Fruit fly (Drosophila melanogaster): ENCODE results near the gene Wdr24.

Wdr24 gene

dm6 chr3R:29745056-29745455 lies at the start of gene Wdr24, which contains the start of gene IntS11:
Wdr24 (minus strand) TSS chr3R:29745092.
IntS11 (plus strand) TSS chr3R:29745337.
- TF ChIP-seq pan (optimal IDR thresholded peaks at IDR 0.05) = no peak
- TF ChIP-seq sv (GFP tag; optimal IDR thresholded peaks at IDR 0.05) = peak; percentile 60
- peak; percentile 94 for TF ChIP-seq ey (GFP tag; optimal IDR thresholded peaks at IDR 0.05)
- peak; percentile 98 for TF ChIP-seq dmrt93B (GFP tag; optimal IDR thresholded peaks at IDR 0.05)
- no peak for TF ChIP-seq Hr78 (GFP tag; optimal IDR thresholded peaks at IDR 0.05)
- TF ChIP-seq tai (GFP tag; optimal IDR thresholded peaks at IDR 0.05) = no peak
- TF ChIP-seq sage (GFP tag; optimal IDR thresholded peaks at IDR 0.05) = no peak
- TF ChIP-seq foxo (GFP tag; optimal IDR thresholded peaks at IDR 0.05) = peak in 1 of 2 experiments; percentile 93
- peak; percentile 66 for TF ChIP-seq GATAd (GFP tag; optimal IDR thresholded peaks at IDR 0.05)
- peak; percentile 90 for TF ChIP-seq OdsH (GFP tag; optimal IDR thresholded peaks at IDR 0.05)
- no peak for TF ChIP-seq brk (GFP tag; optimal IDR thresholded peaks at IDR 0.05)
- no peak for TF ChIP-seq jim (GFP tag; optimal IDR thresholded peaks at IDR 0.05)
- TF ChIP-seq CG32264 (GFP tag; optimal IDR thresholded peaks at IDR 0.05) = peak; percentile 76
- TF ChIP-seq h (GFP tag; optimal IDR thresholded peaks at IDR 0.05) = peak; percentile 94
- TF ChIP-seq rgr (GFP tag; optimal IDR thresholded peaks at IDR 0.05) = peak; percentile 94
- TF ChIP-seq Hr83 (GFP tag; optimal IDR thresholded peaks at IDR 0.05; ENCODE audit: poor library complexity, severe bottlenecking) = peak; percentile 64
- TF ChIP-seq br (GFP tag; optimal IDR thresholded peaks at IDR 0.05) = peak; percentile 85
- peak; percentile 45 for TF ChIP-seq Mio (GFP tag; optimal IDR thresholded peaks at IDR 0.05)
- no peak for TF ChIP-seq Vsx2 (GFP tag; optimal IDR thresholded peaks at IDR 0.05; ENCODE audit: partially characterized antibody)
- no peak for TF ChIP-seq Myc (optimal IDR thresholded peaks at IDR 0.05)
- peak; percentile 87 for TF ChIP-seq woc (GFP tag; optimal IDR thresholded peaks at IDR 0.05)
- no peak for TF ChIP-seq Abd-B (GFP tag; optimal IDR thresholded peaks at IDR 0.05)
- TF ChIP-seq psq (GFP tag; optimal IDR thresholded peaks at IDR 0.05) = peak; percentile 87
- peak; percentile 95 for TF ChIP-seq CG9705 (GFP tag; optimal IDR thresholded peaks at IDR 0.05)
- TF ChIP-seq CrebA (GFP tag; optimal IDR thresholded peaks at IDR 0.05; ENCODE audit: borderline replicate concordance) = no peak
- peak; percentile 91 for TF ChIP-seq fru (GFP tag; optimal IDR thresholded peaks at IDR 0.05)
- no peak for TF ChIP-seq dl (GFP tag; optimal IDR thresholded peaks at IDR 0.05; ENCODE audit: insufficient read depth in 1 of 2, partially characterized antibody in 2 of 2)
- TF ChIP-seq Dfd (GFP tag; optimal IDR thresholded peaks at IDR 0.05) = no peak
- no peak for TF ChIP-seq Jra (GFP tag; optimal IDR thresholded peaks at IDR 0.05)
- peak; percentile 99 for TF ChIP-seq HLH106 (tag; optimal IDR thresholded peaks at IDR 0.05)
- TF ChIP-seq Hnf4 (GFP tag; optimal IDR thresholded peaks at IDR 0.05) = no peak
- no peak for TF ChIP-seq usp (GFP tag; optimal IDR thresholded peaks at IDR 0.05)
- no peak for TF ChIP-seq Rel (GFP tag; optimal IDR thresholded peaks at IDR 0.05)
- TF ChIP-seq Rel (tag; optimal IDR thresholded peaks at IDR 0.05) = peak; percentile 86
- TF ChIP-seq N (GFP tag; optimal IDR thresholded peaks at IDR 0.05) = no peak
- TF ChIP-seq dsf (GFP tag; optimal IDR thresholded peaks at IDR 0.05; ENCODE audit: borderline replicate concordance) = no peak
- TF ChIP-seq lola (GFP tag; optimal IDR thresholded peaks at IDR 0.05) = no peak
- peak; percentile 95 for TF ChIP-seq Sp1 (GFP tag; optimal IDR thresholded peaks at IDR 0.05)
- no peak for TF ChIP-seq Dif (GFP tag; optimal IDR thresholded peaks at IDR 0.05; ENCODE audit: partially characterized antibody)

- no peak for TF ChIP-seq CrebA (GFP tag; optimal IDR thresholded peaks at IDR 0.05; ENCODE audit: borderline replicate concordance)
- no peak for TF ChIP-seq Mio (GFP tag; optimal IDR thresholded peaks at IDR 0.05)
- no peak for TF ChIP-seq pan (optimal IDR thresholded peaks at IDR 0.05)
- TF ChIP-seq Dfd (GFP tag; optimal IDR thresholded peaks at IDR 0.05) = no peak
- peak; percentile 10 for TF ChIP-seq psq (GFP tag; optimal IDR thresholded peaks at IDR 0.05)
- TF ChIP-seq Vsx2 (GFP tag; optimal IDR thresholded peaks at IDR 0.05; ENCODE audit: partially characterized antibody) = no peak
- TF ChIP-seq foxo (GFP tag; optimal IDR thresholded peaks at IDR 0.05) = peak in 1 of 2 experiments; percentile 45
- no peak for TF ChIP-seq CG32264 (GFP tag; optimal IDR thresholded peaks at IDR 0.05)
- no peak for TF ChIP-seq jim (GFP tag; optimal IDR thresholded peaks at IDR 0.05)
- TF ChIP-seq OdsH (GFP tag; optimal IDR thresholded peaks at IDR 0.05) = peak; percentile 5
- TF ChIP-seq woc (GFP tag; optimal IDR thresholded peaks at IDR 0.05) = peak; percentile 9
- no peak for TF ChIP-seq CG9705 (GFP tag; optimal IDR thresholded peaks at IDR 0.05)
- TF ChIP-seq sv (GFP tag; optimal IDR thresholded peaks at IDR 0.05) = no peak
- no peak for TF ChIP-seq usp (GFP tag; optimal IDR thresholded peaks at IDR 0.05)
- TF ChIP-seq lola (GFP tag; optimal IDR thresholded peaks at IDR 0.05) = no peak
- no peak for TF ChIP-seq Jra (GFP tag; optimal IDR thresholded peaks at IDR 0.05)
- TF ChIP-seq Hr78 (GFP tag; optimal IDR thresholded peaks at IDR 0.05) = no peak
- peak; percentile 61 for TF ChIP-seq fru (GFP tag; optimal IDR thresholded peaks at IDR 0.05)
- no peak for TF ChIP-seq brk (GFP tag; optimal IDR thresholded peaks at IDR 0.05)
- TF ChIP-seq Hnf4 (GFP tag; optimal IDR thresholded peaks at IDR 0.05) = peak; percentile 31
- no peak for TF ChIP-seq Abd-B (GFP tag; optimal IDR thresholded peaks at IDR 0.05)
- no peak for TF ChIP-seq GATAd (GFP tag; optimal IDR thresholded peaks at IDR 0.05)
- TF ChIP-seq HLH106 (tag; optimal IDR thresholded peaks at IDR 0.05) = peak; percentile 10
- TF ChIP-seq Dif (GFP tag; optimal IDR thresholded peaks at IDR 0.05; ENCODE audit: partially characterized antibody) = no peak
- TF ChIP-seq Sp1 (GFP tag; optimal IDR thresholded peaks at IDR 0.05) = no peak
- no peak for TF ChIP-seq N (GFP tag; optimal IDR thresholded peaks at IDR 0.05)
- TF ChIP-seq ey (GFP tag; optimal IDR thresholded peaks at IDR 0.05) = peak; percentile 11
- TF ChIP-seq br (GFP tag; optimal IDR thresholded peaks at IDR 0.05) = no peak
- TF ChIP-seq tai (GFP tag; optimal IDR thresholded peaks at IDR 0.05) = no peak
- TF ChIP-seq dl (GFP tag; optimal IDR thresholded peaks at IDR 0.05; ENCODE audit: insufficient read depth in 1 of 2, partially characterized antibody in 2 of 2) = no peak
- TF ChIP-seq dmrt93B (GFP tag; optimal IDR thresholded peaks at IDR 0.05) = no peak
- peak; percentile 7 for TF ChIP-seq sage (GFP tag; optimal IDR thresholded peaks at IDR 0.05)
- TF ChIP-seq h (GFP tag; optimal IDR thresholded peaks at IDR 0.05) = peak; percentile 27
- TF ChIP-seq Hr83 (GFP tag; optimal IDR thresholded peaks at IDR 0.05; ENCODE audit: poor library complexity, severe bottlenecking) = no peak
- no peak for TF ChIP-seq Myc (optimal IDR thresholded peaks at IDR 0.05)
- TF ChIP-seq rgr (GFP tag; optimal IDR thresholded peaks at IDR 0.05) = peak; percentile 45
- no peak for TF ChIP-seq Rel (GFP tag; optimal IDR thresholded peaks at IDR 0.05)
- TF ChIP-seq Rel (tag; optimal IDR thresholded peaks at IDR 0.05) = peak; percentile 9
- TF ChIP-seq dsf (GFP tag; optimal IDR thresholded peaks at IDR 0.05; ENCODE audit: borderline replicate concordance) = no peak
These were observed 49.4 kb upstream of the Wdr24 start, which contains the start of gene sro for dm6 chr3R:29794161-29794882. sro (plus strand) TSS chr3R:29794597.

Data from whole organism, wandering third instar larva.